Worm (Caenorhabditis elegans) whole organism, late embryonic: Measurements from ENCODE around the gene srd-26.

Experiments
- fkh-10 ChIP-seq: fragments of 150-350 bp; optimal IDR thresholded peaks from 2 replicates; lab custom pipeline; 2014; ENCODE audit warnings: missing biosample characterization, missing genetic modification reagents, missing genetic modification characterization
- lim-6 ChIP-seq: sonication (generic microtip); optimal IDR thresholded peaks from 2 replicates; lab custom pipeline; 2016; ENCODE audit warnings: missing genetic modification characterization, missing compliant biosample characterization
- nfya-1 ChIP-seq: sonication (generic microtip); optimal IDR thresholded peaks from 2 replicates; lab custom pipeline; 2017; ENCODE audit warnings: missing genetic modification characterization, mild to moderate bottlenecking, missing compliant biosample characterization, antibody characterized with exemption, moderate library complexity
- rnt-1 ChIP-seq: sonication (generic microtip); optimal IDR thresholded peaks from 2 replicates; lab custom pipeline; 2016; ENCODE audit warnings: missing genetic modification characterization, missing compliant biosample characterization
- tbx-2 ChIP-seq: sonication (generic microtip); optimal IDR thresholded peaks from 2 replicates; lab custom pipeline; 2016; ENCODE audit warnings: missing genetic modification characterization, missing compliant biosample characterization

DNA sequence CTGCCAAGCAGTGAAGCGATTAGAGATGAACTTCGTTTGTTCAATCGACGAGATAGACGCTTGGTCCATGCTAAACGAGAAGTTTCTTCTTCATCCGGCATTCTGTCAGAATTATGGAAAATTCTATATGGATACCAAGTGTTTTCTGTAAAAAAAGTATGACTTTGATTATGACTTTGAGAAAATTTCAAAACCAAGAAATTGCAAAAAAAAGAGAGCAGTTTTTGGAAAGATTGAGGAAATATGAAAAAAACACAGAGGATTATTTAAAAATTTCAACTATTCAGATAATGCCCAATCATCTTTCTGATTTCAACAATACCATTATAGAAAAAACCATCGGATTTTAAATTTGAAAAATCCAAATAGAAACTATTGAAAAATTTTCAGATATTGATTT lies 17.5 kb downstream of the srd-26 start, which contains the start of gene par-1:
- no peak for TF ChIP-seq fkh-10
- TF ChIP-seq lim-6 (tag; lab: Kevin White, UChicago): no peak
- TF ChIP-seq tbx-2 (tag; lab: Kevin White, UChicago): no peak
- TF ChIP-seq rnt-1 (tag; lab: Kevin White, UChicago): no peak
- TF ChIP-seq nfya-1 (tag; lab: Kevin White, UChicago): no peak
